Fruit fly (Drosophila melanogaster) S2 (cell line): ENCODE measurements around the gene nuf.

Experiments
- CG8478 ChIP-seq: fragments of >200 bp; optimal IDR thresholded peaks from 2 replicates; lab custom pipeline; 2018
- CTCF ChIP-seq, 2 experiments: fragments of >200 bp; optimal IDR thresholded peaks; 2 replicates each; lab custom pipeline; 2018

DNA sequence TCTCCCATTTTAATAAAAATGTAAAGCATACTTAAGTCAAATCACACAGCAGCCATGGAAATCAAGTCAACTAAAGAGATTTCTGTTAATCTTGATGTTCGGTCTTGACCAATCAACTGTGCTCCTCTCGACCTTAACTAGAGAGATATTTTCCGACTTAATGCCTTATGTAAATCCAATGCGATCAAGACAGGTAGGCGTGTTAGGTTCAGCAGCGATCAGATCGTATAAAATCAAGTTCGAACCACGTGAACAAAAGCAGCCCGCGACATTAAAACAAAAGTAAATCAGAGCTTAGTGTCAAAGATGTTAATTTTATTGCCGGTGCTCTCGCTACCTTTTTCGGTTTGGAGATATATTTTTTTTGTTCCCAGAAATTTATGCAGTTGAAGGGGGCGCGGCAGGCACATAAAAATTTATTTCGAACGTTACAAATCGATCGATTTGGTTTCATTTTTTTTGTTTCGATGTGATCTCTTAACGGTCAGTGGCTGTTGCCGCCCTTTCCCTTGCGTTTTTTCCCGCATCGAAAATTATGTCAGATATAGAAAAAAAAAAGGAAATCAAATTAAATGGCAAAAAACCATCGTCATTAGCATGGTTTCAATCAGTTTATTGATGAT is 32.6 kb upstream of the nuf start:
- TF ChIP-seq CG8478 (lab: Kevin White, UChicago) (no peak), CTCF (optimal IDR thresholded peaks at IDR 0.05; lab: Kevin White, UChicago) (no peak)
